2 worm cellular contexts compared by ENCODE assay signal in genomic region chrV:13445229-13445949, ce11.
TF ChIP-seq lines count a peak whose summit lies in the region.

Gene Y2H9A.4, plus strand, starts transcription at chrV:13445899.

TF ChIP-seq in whole organism, L1 larva, 84 proteins besides CTCF, POLR2A, EP300 and RAD21 (continued from another document):
- TF ChIP-seq mef-2 (tag; optimal IDR thresholded peaks at IDR 0.05; lab: Kevin White, UChicago) (no peak), nhr-77 (tag; optimal IDR thresholded peaks at IDR 0.05; lab: Kevin White, UChicago) (no peak), elt-2 (tag; optimal IDR thresholded peaks at IDR 0.05; lab: Kevin White, UChicago) (no peak), nhr-28 (tag; optimal IDR thresholded peaks at IDR 0.05; lab: Kevin White, UChicago) (no peak), lin-39 (tag; optimal IDR thresholded peaks at IDR 0.05; lab: Kevin White, UChicago) (no peak), fkh-8 (tag; optimal IDR thresholded peaks at IDR 0.05; lab: Kevin White, UChicago) (no peak), ets-5 (GFP tag; IDR thresholded peaks at IDR 0.05; lab: Robert Waterston, UW) (no peak), unc-62 (GFP tag; optimal IDR thresholded peaks at IDR 0.05; lab: Kevin White, UChicago) (no peak), hlh-17 (GFP tag; optimal IDR thresholded peaks at IDR 0.05; lab: Kevin White, UChicago; ENCODE audit: borderline replicate concordance) (no peak), ceh-90 (tag; optimal IDR thresholded peaks at IDR 0.05; lab: Kevin White, UChicago) (no peak), snu-23 (GFP tag; optimal IDR thresholded peaks at IDR 0.05; lab: Kevin White, UChicago) (peak; percentile 49), C16A3.4 (tag; optimal IDR thresholded peaks at IDR 0.05; lab: Kevin White, UChicago) (no peak), dpl-1 (GFP tag; optimal IDR thresholded peaks at IDR 0.05; lab: Kevin White, UChicago) (no peak), lin-35 (GFP tag; optimal IDR thresholded peaks at IDR 0.05; lab: Kevin White, UChicago) (no peak)

TF ChIP-seq in whole organism, L4 larva, 104 proteins besides CTCF, POLR2A, EP300 and RAD21 (continued from another document):
- TF ChIP-seq dve-1 (tag; optimal IDR thresholded peaks at IDR 0.05; lab: Kevin White, UChicago; ENCODE audit: insufficient read depth) = peak; percentile 36
TF ChIP-seq in whole organism, L4 larva: peak in this region for 6.
